Fruit fly (Drosophila melanogaster): ENCODE results near the gene Nepl17.

Nepl17 gene

dm6 chr3R:28857287-28858024, 15.2 kb upstream of the Nepl17 start (continued):
- no peak for TF ChIP-seq CG4854 (GFP tag; optimal IDR thresholded peaks at IDR 0.05)
- TF ChIP-seq CG2678 (tag; optimal IDR thresholded peaks at IDR 0.05): peak; percentile 58
- TF ChIP-seq Dip3 (GFP tag; optimal IDR thresholded peaks at IDR 0.05): no peak
- TF ChIP-seq maf-S (GFP tag; optimal IDR thresholded peaks at IDR 0.05): no peak
- TF ChIP-seq CG9437 (GFP tag; optimal IDR thresholded peaks at IDR 0.05): peak; percentile 7
- TF ChIP-seq Nf-YC (tag; optimal IDR thresholded peaks at IDR 0.05): no peak
- TF ChIP-seq p53 (GFP tag; optimal IDR thresholded peaks at IDR 0.05): no peak
- TF ChIP-seq gsb-n (tag; optimal IDR thresholded peaks at IDR 0.05): no peak
- peak; percentile 67; the same call in 1 of the 2 replicates for TF ChIP-seq stc (GFP tag; IDR thresholded peaks at IDR 0.05)
- peak; percentile 25; the same call in 1 of the 2 replicates for TF ChIP-seq ro (GFP tag; IDR thresholded peaks at IDR 0.05)
- no peak for TF ChIP-seq hkb (optimal IDR thresholded peaks at IDR 0.05)
- peak; percentile 40; the same call in 1 of the 2 replicates for TF ChIP-seq hkb (GFP tag; IDR thresholded peaks at IDR 0.05)
- peak; percentile 15 for TF ChIP-seq CG3407 (GFP tag; optimal IDR thresholded peaks at IDR 0.05)
- TF ChIP-seq stwl (tag; optimal IDR thresholded peaks at IDR 0.05): no peak
- no peak for TF ChIP-seq Hey (tag; optimal IDR thresholded peaks at IDR 0.05)
- no peak for TF ChIP-seq ac (GFP tag; optimal IDR thresholded peaks at IDR 0.05)
- peak in 1 of 3 experiments; percentile 40 for TF ChIP-seq lola (GFP tag; optimal IDR thresholded peaks at IDR 0.05)
- TF ChIP-seq CG11695 (GFP tag; IDR thresholded peaks at IDR 0.05): no peak
- no peak for TF ChIP-seq Hr78 (GFP tag; optimal IDR thresholded peaks at IDR 0.05)
- no peak for TF ChIP-seq eyg (GFP tag; optimal IDR thresholded peaks at IDR 0.05)
- no peak for TF ChIP-seq fd102C (GFP tag; optimal IDR thresholded peaks at IDR 0.05)
- 0 out of 2 replicates have a peak, but pooled peaks have one; percentile 15 for TF ChIP-seq GATAe (GFP tag; conservative IDR thresholded peaks at IDR 0.05)
- no peak for TF ChIP-seq sug (tag; optimal IDR thresholded peaks at IDR 0.05)
- TF ChIP-seq cad (GFP tag; optimal IDR thresholded peaks at IDR 0.05): no peak
- TF ChIP-seq CG15601 (tag; optimal IDR thresholded peaks at IDR 0.05): peak; percentile 23
- TF ChIP-seq CG31388 (GFP tag; optimal IDR thresholded peaks at IDR 0.05): no peak
- TF ChIP-seq CG7357 (GFP tag; IDR thresholded peaks at IDR 0.05): no peak
- no peak for TF ChIP-seq Sry-β (GFP tag; optimal IDR thresholded peaks at IDR 0.05)
- TF ChIP-seq run (tag; optimal IDR thresholded peaks at IDR 0.05): no peak
- TF ChIP-seq CG6854 (GFP tag; optimal IDR thresholded peaks at IDR 0.05): no peak
- TF ChIP-seq CG32772 (GFP tag; IDR thresholded peaks at IDR 0.05): no peak; the same call in 1 of the 2 replicates
- peak; percentile 34 for TF ChIP-seq pum (GFP tag; optimal IDR thresholded peaks at IDR 0.05)
- TF ChIP-seq bsh (GFP tag; optimal IDR thresholded peaks at IDR 0.05): peak; percentile 21 to 78
- no peak for TF ChIP-seq Eip74EF (GFP tag; optimal IDR thresholded peaks at IDR 0.05)
- TF ChIP-seq disco-r (GFP tag; optimal IDR thresholded peaks at IDR 0.05): no peak
- no peak for TF ChIP-seq CG12104 (GFP tag; optimal IDR thresholded peaks at IDR 0.05)
- no peak for TF ChIP-seq CG13123 (GFP tag; optimal IDR thresholded peaks at IDR 0.05)
- no peak for TF ChIP-seq Adf1 (GFP tag; IDR thresholded peaks at IDR 0.05)
- no peak for TF ChIP-seq tx (GFP tag; optimal IDR thresholded peaks at IDR 0.05)
- TF ChIP-seq jing (GFP tag; optimal IDR thresholded peaks at IDR 0.05): no peak
- peak; percentile 45 for TF ChIP-seq CG8388 (GFP tag; optimal IDR thresholded peaks at IDR 0.05)
- no peak for TF ChIP-seq Doc3 (GFP tag; IDR thresholded peaks at IDR 0.05; ENCODE audit: partially characterized antibody)
- no peak for TF ChIP-seq CG11247 (GFP tag; IDR thresholded peaks at IDR 0.05)
- TF ChIP-seq ato (GFP tag; IDR thresholded peaks at IDR 0.05; ENCODE audit: partially characterized antibody): no peak
- no peak for TF ChIP-seq CG4617 (GFP tag; optimal IDR thresholded peaks at IDR 0.05; ENCODE audit: borderline replicate concordance)
- no peak for TF ChIP-seq CG8944 (GFP tag; optimal IDR thresholded peaks at IDR 0.05)
- peak; percentile 63 for TF ChIP-seq Xrp1 (GFP tag; IDR thresholded peaks at IDR 0.05)
- TF ChIP-seq CG33213 (GFP tag; optimal IDR thresholded peaks at IDR 0.05): no peak
- TF ChIP-seq CG11456 (GFP tag; IDR thresholded peaks at IDR 0.05): 0 out of 3 replicates have a peak, but pooled peaks have one; percentile 4
